Worm (Caenorhabditis elegans) whole organism, L1 larva: Measurements from ENCODE around the gene lmtr-3.

Experiments used
- C04F5.9 ChIP-seq: sonication (generic microtip); optimal IDR thresholded peaks from 2 replicates; lab custom pipeline; 2016; ENCODE audit warnings: missing genetic modification characterization, missing compliant biosample characterization
- C34B4.2 ChIP-seq: sonication (generic microtip); optimal IDR thresholded peaks from 2 replicates; lab custom pipeline; 2017; ENCODE audit warnings: mild to moderate bottlenecking, missing genetic modification characterization, missing compliant biosample characterization
- F16B12.6 ChIP-seq: fragments of 150-350 bp; optimal IDR thresholded peaks from 2 replicates; lab custom pipeline; 2014; ENCODE audit warnings: missing biosample characterization, missing genetic modification characterization
- Y116A8C.19 ChIP-seq: sonication (generic microtip); optimal IDR thresholded peaks from 2 replicates; lab custom pipeline; 2016; ENCODE audit warnings: missing compliant biosample characterization, missing genetic modification characterization, borderline replicate concordance
- ceh-63 ChIP-seq: fragments of 200-800 bp; sonication (Bioruptor generic); optimal IDR thresholded peaks from 2 replicates; lab custom pipeline; 2018; ENCODE audit warnings: mild to moderate bottlenecking, missing genetic modification characterization, missing compliant biosample characterization
- ceh-8 ChIP-seq: fragments of 200-800 bp; sonication (Bioruptor generic); optimal IDR thresholded peaks from 2 replicates; lab custom pipeline; 2018; ENCODE audit warnings: mild to moderate bottlenecking, missing genetic modification characterization, moderate library complexity, missing compliant biosample characterization
- ceh-82 ChIP-seq, 3 experiments: fragments of 150-350 bp in 1 of 3; sonication (generic microtip) in 2 of 3; optimal IDR thresholded peaks; 2 replicates each; lab custom pipeline; 2014 to 2017; ENCODE audit warnings: missing biosample characterization in 3 of 3, missing genetic modification characterization in 3 of 3
- ceh-88 ChIP-seq: fragments of 200-800 bp; sonication (Bioruptor generic); IDR thresholded peaks from 2 replicates; pipeline ENCODE4 v1.3.6; 2022; ENCODE audit warnings: missing genetic modification characterization, missing compliant biosample characterization
- ceh-90 ChIP-seq: sonication (generic microtip); optimal IDR thresholded peaks from 2 replicates; lab custom pipeline; 2016; ENCODE audit warnings: missing genetic modification characterization, missing compliant biosample characterization
- dpl-1 ChIP-seq, 3 experiments: fragments of 150-350 bp in 2 of 3; sonication (generic microtip) in 1 of 3; optimal IDR thresholded peaks; 2 replicates each; lab custom pipeline; 2014 to 2017; ENCODE audit warnings: missing biosample characterization in 3 of 3, missing genetic modification characterization in 3 of 3, missing genetic modification reagents in 3 of 3
- dsc-1 ChIP-seq: sonication (generic microtip); optimal IDR thresholded peaks from 2 replicates; lab custom pipeline; 2016; ENCODE audit warnings: mild to moderate bottlenecking, missing genetic modification characterization, missing compliant biosample characterization
- efl-1 ChIP-seq, 4 experiments: fragments of 150-350 bp; optimal IDR thresholded peaks in 3 of 4; peaks in 1 of 4; 1 replicate in 1 of 4; 2 replicates in 3 of 4; lab custom pipeline; 2014; ENCODE audit warnings: missing biosample characterization in 2 of 4, missing genetic modification characterization in 2 of 4, missing genetic modification reagents in 2 of 4
- efl-3 ChIP-seq: fragments of 200-800 bp; sonication (Bioruptor generic); optimal IDR thresholded peaks from 2 replicates; lab custom pipeline; 2018; ENCODE audit warnings: mild to moderate bottlenecking, missing genetic modification characterization, missing compliant biosample characterization
- elt-3 ChIP-seq, 6 experiments: fragments of 150-350 bp in 1 of 6; sonication (generic microtip); optimal IDR thresholded peaks; 2 replicates each; lab custom pipeline; 2017 to 2018; ENCODE audit warnings: missing biosample characterization in 6 of 6, missing genetic modification characterization in 6 of 6, inconsistent platforms in 1 of 6
- fkh-10 ChIP-seq: sonication (generic microtip); optimal IDR thresholded peaks from 2 replicates; lab custom pipeline; 2017; ENCODE audit warnings: missing biosample characterization, missing genetic modification reagents, missing genetic modification characterization
- fos-1 ChIP-seq: fragments of 150-350 bp; optimal IDR thresholded peaks from 2 replicates; lab custom pipeline; 2014; ENCODE audit warnings: missing biosample characterization, missing genetic modification characterization
- grh-1 ChIP-seq: fragments of 200-800 bp; sonication (Bioruptor generic); IDR thresholded peaks from 2 replicates; pipeline ENCODE4 v1.3.6; 2022; ENCODE audit warnings: missing genetic modification reagents, missing genetic modification characterization, missing compliant biosample characterization
- irx-1 ChIP-seq: sonication (generic microtip); optimal IDR thresholded peaks from 2 replicates; lab custom pipeline; 2016; ENCODE audit warnings: missing genetic modification characterization, missing compliant biosample characterization
- jun-1 ChIP-seq: fragments of 150-350 bp; optimal IDR thresholded peaks from 2 replicates; lab custom pipeline; 2014; ENCODE audit warnings: missing biosample characterization, missing genetic modification reagents, missing genetic modification characterization
- lin-13 ChIP-seq: fragments of 150-350 bp; optimal IDR thresholded peaks from 2 replicates; lab custom pipeline; 2014; ENCODE audit warnings: missing biosample characterization, missing genetic modification reagents, missing genetic modification characterization
- lin-14 ChIP-seq: fragments of 200-800 bp; sonication (Bioruptor generic); optimal IDR thresholded peaks from 2 replicates; lab custom pipeline; 2018; ENCODE audit warnings: mild to moderate bottlenecking, missing genetic modification characterization, moderate library complexity, missing compliant biosample characterization
- lin-35 ChIP-seq, 2 experiments: fragments of 150-350 bp; optimal IDR thresholded peaks; 2 replicates each; lab custom pipeline; 2014; ENCODE audit warnings: missing biosample characterization in 2 of 2, missing genetic modification characterization in 2 of 2, missing genetic modification reagents in 2 of 2
- lsy-2 ChIP-seq, 2 experiments: fragments of 150-350 bp; optimal IDR thresholded peaks; 2 replicates each; lab custom pipeline; 2014; ENCODE audit warnings: missing biosample characterization in 2 of 2, missing genetic modification characterization in 2 of 2
- mdl-1 ChIP-seq, 2 experiments: fragments of 150-350 bp; optimal IDR thresholded peaks; 2 replicates each; lab custom pipeline; 2014 to 2017; ENCODE audit warnings: missing biosample characterization in 2 of 2, missing genetic modification characterization in 2 of 2, inconsistent platforms in 1 of 2
- mef-2 ChIP-seq: fragments of 150-350 bp; optimal IDR thresholded peaks from 2 replicates; lab custom pipeline; 2014; ENCODE audit warnings: missing biosample characterization, missing genetic modification characterization
- nhr-12 ChIP-seq: sonication (generic microtip); optimal IDR thresholded peaks from 2 replicates; lab custom pipeline; 2017; ENCODE audit warnings: missing biosample characterization, missing genetic modification characterization
- nhr-19 ChIP-seq: fragments of 200-800 bp; sonication (Bioruptor generic); conservative IDR thresholded peaks from 2 replicates; pipeline ENCODE4 v1.3.6; 2022; ENCODE audit warnings: missing genetic modification characterization, missing compliant biosample characterization
- nhr-20 ChIP-seq: sonication (generic microtip); optimal IDR thresholded peaks from 2 replicates; lab custom pipeline; 2016; ENCODE audit warnings: mild to moderate bottlenecking, missing genetic modification characterization, missing compliant biosample characterization
- nhr-71 ChIP-seq: sonication (generic microtip); optimal IDR thresholded peaks from 2 replicates; lab custom pipeline; 2016; ENCODE audit warnings: mild to moderate bottlenecking, missing genetic modification characterization, moderate library complexity, missing compliant biosample characterization
- nhr-76 ChIP-seq: sonication (generic microtip); optimal IDR thresholded peaks from 2 replicates; lab custom pipeline; 2017; ENCODE audit warnings: missing biosample characterization, missing genetic modification characterization
- nhr-84 ChIP-seq: sonication (generic microtip); optimal IDR thresholded peaks from 2 replicates; lab custom pipeline; 2017; ENCODE audit warnings: missing biosample characterization, missing genetic modification characterization
- nhr-85 ChIP-seq: sonication (generic microtip); peaks from one replicate; lab custom pipeline; 2016; ENCODE audit warnings: missing genetic modification characterization, inconsistent platforms, missing compliant biosample characterization
- nhr-90 ChIP-seq: sonication (generic microtip); optimal IDR thresholded peaks from 2 replicates; lab custom pipeline; 2016; ENCODE audit warnings: mild to moderate bottlenecking, missing genetic modification characterization, missing compliant biosample characterization; ENCODE audit not compliant: poor library complexity
- pag-3 ChIP-seq: sonication (generic microtip); optimal IDR thresholded peaks from 2 replicates; lab custom pipeline; 2017; ENCODE audit warnings: missing genetic modification characterization, mild to moderate bottlenecking, missing compliant biosample characterization, antibody characterized with exemption, borderline replicate concordance; ENCODE audit not compliant: insufficient read depth
- pax-3 ChIP-seq: fragments of 200-800 bp; sonication (Bioruptor generic); optimal IDR thresholded peaks from 2 replicates; lab custom pipeline; 2018; ENCODE audit warnings: mild to moderate bottlenecking, missing genetic modification characterization, moderate library complexity, missing compliant biosample characterization
- snu-23 ChIP-seq: sonication (generic microtip); optimal IDR thresholded peaks from 2 replicates; lab custom pipeline; 2016; ENCODE audit warnings: missing genetic modification characterization, missing compliant biosample characterization
- sox-4 ChIP-seq: sonication (generic microtip); optimal IDR thresholded peaks from 2 replicates; lab custom pipeline; 2016; ENCODE audit warnings: missing genetic modification characterization, missing compliant biosample characterization
- swsn-7 ChIP-seq: sonication (generic microtip); optimal IDR thresholded peaks from 2 replicates; lab custom pipeline; 2016; ENCODE audit warnings: missing genetic modification characterization, missing compliant biosample characterization
- tlp-1 ChIP-seq: fragments of 150-350 bp; optimal IDR thresholded peaks from 2 replicates; lab custom pipeline; 2014; ENCODE audit warnings: missing biosample characterization, missing genetic modification characterization
- xbp-1 ChIP-seq: sonication (generic microtip); optimal IDR thresholded peaks from 2 replicates; lab custom pipeline; 2016; ENCODE audit warnings: missing genetic modification characterization, missing compliant biosample characterization
- zip-4 ChIP-seq: fragments of 200-800 bp; sonication (Bioruptor generic); optimal IDR thresholded peaks from 2 replicates; lab custom pipeline; 2018; ENCODE audit warnings: mild to moderate bottlenecking, missing genetic modification characterization, moderate library complexity, missing compliant biosample characterization
- ztf-11 ChIP-seq, 2 experiments: sonication (generic microtip); optimal IDR thresholded peaks; 2 replicates each; lab custom pipeline; 2016 to 2017; ENCODE audit warnings: missing genetic modification characterization in 2 of 2, missing biosample characterization in 1 of 2, missing compliant biosample characterization in 1 of 2
- ztf-4 ChIP-seq: fragments of 150-350 bp; optimal IDR thresholded peaks from 2 replicates; lab custom pipeline; 2014; ENCODE audit warnings: missing biosample characterization, missing genetic modification characterization

Gene lmtr-3

ce11 chrV:11146958-11147779 lies 23.2 kb downstream of the lmtr-3 start, which contains the start of the genes T19C4.24 and nlp-33 (continued):
- TF ChIP-seq dpl-1 (GFP tag; optimal IDR thresholded peaks at IDR 0.05; lab: Kevin White, UChicago) (no peak), ztf-4 (tag; lab: Kevin White, UChicago) (no peak), xbp-1 (tag; lab: Kevin White, UChicago) (no peak), ceh-90 (tag; lab: Kevin White, UChicago) (no peak), lin-35 (GFP tag; optimal IDR thresholded peaks at IDR 0.05; lab: Kevin White, UChicago) (peak in 1 of 2 experiments; percentile 19), C34B4.2 (tag; lab: Kevin White, UChicago) (no peak), ztf-11 (tag; optimal IDR thresholded peaks at IDR 0.05; lab: Kevin White, UChicago) (no peak), tlp-1 (tag; lab: Kevin White, UChicago) (no peak), nhr-76 (no peak), ceh-8 (GFP tag; lab: Kevin White, UChicago) (no peak), fos-1 (tag; lab: Kevin White, UChicago) (no peak), snu-23 (peak; percentile 50), sox-4 (tag; lab: Kevin White, UChicago) (no peak), swsn-7 (tag; lab: Kevin White, UChicago) (no peak), nhr-12 (tag; lab: Kevin White, UChicago) (no peak), grh-1 (GFP tag; lab: Robert Waterston, UW) (peak; percentile 30; the same call in 1 of the 2 replicates), pax-3 (tag; lab: Kevin White, UChicago) (no peak), irx-1 (no peak), nhr-84 (tag; lab: Kevin White, UChicago) (no peak), mef-2 (tag; lab: Kevin White, UChicago) (no peak), Y116A8C.19 (no peak), nhr-20 (peak; percentile 54), nhr-19 (GFP tag; lab: Robert Waterston, UW) (peak; percentile 16; the same call in 1 of the 2 replicates), ceh-63 (no peak), nhr-90 (peak; percentile 51), C04F5.9 (no peak), jun-1 (tag; lab: Kevin White, UChicago) (no peak), lin-14 (GFP tag; lab: Kevin White, UChicago) (peak; percentile 63), zip-4 (GFP tag; lab: Kevin White, UChicago) (no peak), F16B12.6 (tag; lab: Kevin White, UChicago) (no peak), nhr-71 (tag; lab: Kevin White, UChicago) (peak; percentile 40), efl-3 (GFP tag; lab: Kevin White, UChicago) (no peak), efl-1 (optimal IDR thresholded peaks at IDR 0.05; lab: Kevin White, UChicago) (no peak), efl-1 (GFP tag; optimal IDR thresholded peaks at IDR 0.05 in 1 of 2; lab: Kevin White, UChicago) (no peak), lin-13 (GFP tag; lab: Kevin White, UChicago) (no peak), mdl-1 (tag; optimal IDR thresholded peaks at IDR 0.05; lab: Kevin White, UChicago) (no peak), ceh-82 (tag; optimal IDR thresholded peaks at IDR 0.05; lab: Kevin White, UChicago) (no peak)

- TF ChIP-seq nhr-90, result peak; percentile 17
- peak; percentile 18 for TF ChIP-seq ztf-4 (tag; lab: Kevin White, UChicago)
- no peak for TF ChIP-seq efl-1 (optimal IDR thresholded peaks at IDR 0.05; lab: Kevin White, UChicago)
- peak in 1 of 2 experiments; percentile 76 for TF ChIP-seq efl-1 (GFP tag; optimal IDR thresholded peaks at IDR 0.05 in 1 of 2; lab: Kevin White, UChicago)
- peak; percentile 38 for TF ChIP-seq nhr-71 (tag; lab: Kevin White, UChicago)
- TF ChIP-seq lsy-2 (tag; optimal IDR thresholded peaks at IDR 0.05; lab: Kevin White, UChicago), result peak in 1 of 2 experiments; percentile 12
- TF ChIP-seq tlp-1 (tag; lab: Kevin White, UChicago), result no peak
- TF ChIP-seq nhr-85 (tag; lab: Kevin White, UChicago), result peak; percentile 86
- TF ChIP-seq Y116A8C.19, result no peak
- peak; percentile 9 for TF ChIP-seq jun-1 (tag; lab: Kevin White, UChicago)
- no peak for TF ChIP-seq ceh-88 (GFP tag; lab: Robert Waterston, UW)
- no peak for TF ChIP-seq pag-3 (tag; lab: Kevin White, UChicago)
- TF ChIP-seq elt-3 (tag; optimal IDR thresholded peaks at IDR 0.05; lab: Kevin White, UChicago), result peak in 1 of 6 experiments; percentile 76
- TF ChIP-seq F16B12.6 (tag; lab: Kevin White, UChicago), result no peak
- no peak for TF ChIP-seq fkh-10
- no peak for TF ChIP-seq dsc-1 (tag; lab: Kevin White, UChicago)
- TF ChIP-seq, all 84 proteins: peak for 8
Observed at ce11 chrV:11147780-11148144, 23.8 kb downstream of the lmtr-3 start.
